Fruit fly (Drosophila melanogaster): ENCODE results near the gene Samuel.

Gene Samuel

dm6 chr2L:10989162-10989561, 77.6 kb downstream of the Samuel start, which contains the start of gene TTLL4A (continued):
- TF ChIP-seq Dref (GFP tag; IDR thresholded peaks at IDR 0.05) (peak; percentile 62), Scr (GFP tag; IDR thresholded peaks at IDR 0.05; ENCODE audit: partially characterized antibody) (peak; percentile 98), CG30403 (GFP tag; optimal IDR thresholded peaks at IDR 0.05) (peak; percentile 32), Ets97D (GFP tag; optimal IDR thresholded peaks at IDR 0.05) (peak; percentile 86), onecut (GFP tag; IDR thresholded peaks at IDR 0.05) (peak; percentile 72), Adf1 (GFP tag; IDR thresholded peaks at IDR 0.05) (peak; percentile 18; the same call in 1 of the 2 replicates), Dll (GFP tag; IDR thresholded peaks at IDR 0.05; ENCODE audit: partially characterized antibody) (peak; percentile 97), CG7963 (GFP tag; IDR thresholded peaks at IDR 0.05; ENCODE audit: partially characterized antibody) (peak; percentile 97), CG34224 (GFP tag; IDR thresholded peaks at IDR 0.05; ENCODE audit: partially characterized antibody) (peak; percentile 98), CoRest (tag; optimal IDR thresholded peaks at IDR 0.05) (peak; percentile 91), B-H2 (GFP tag; optimal IDR thresholded peaks at IDR 0.05) (peak; percentile 14), CG13287 (GFP tag; IDR thresholded peaks at IDR 0.05; ENCODE audit: partially characterized antibody) (peak; percentile 99), pan (optimal IDR thresholded peaks at IDR 0.05) (no peak), pan (GFP tag; optimal IDR thresholded peaks at IDR 0.05 in 1 of 2, IDR thresholded peaks at IDR 0.05 in 1 of 2) (no peak), bbx (GFP tag; IDR thresholded peaks at IDR 0.05; ENCODE audit: partially characterized antibody) (peak; percentile 99), CG18011 (GFP tag; optimal IDR thresholded peaks at IDR 0.05) (no peak), Sry-β (GFP tag; optimal IDR thresholded peaks at IDR 0.05) (peak; percentile 17), hbn (GFP tag; IDR thresholded peaks at IDR 0.05; ENCODE audit: partially characterized antibody) (peak; percentile 98), CTCF (GFP tag; optimal IDR thresholded peaks at IDR 0.05) (peak; percentile 45), HLH54F (GFP tag; optimal IDR thresholded peaks at IDR 0.05) (peak; percentile 22), CG15514 (GFP tag; optimal IDR thresholded peaks at IDR 0.05) (peak; percentile 93), Dbx (GFP tag; IDR thresholded peaks at IDR 0.05) (0 out of 3 replicates have a peak, but pooled peaks have one; percentile 44), Gug (GFP tag; IDR thresholded peaks at IDR 0.05) (peak; percentile 52; the same call in 2 of the 4 replicates), CG4404 (GFP tag; IDR thresholded peaks at IDR 0.05) (no peak), Bteb2 (GFP tag; optimal IDR thresholded peaks at IDR 0.05) (peak; percentile 10), Doc3 (GFP tag; IDR thresholded peaks at IDR 0.05; ENCODE audit: partially characterized antibody) (peak; percentile 97), CHES-1-like (GFP tag; optimal IDR thresholded peaks at IDR 0.05) (peak; percentile 12), CG15073 (GFP tag; optimal IDR thresholded peaks at IDR 0.05) (no peak), run (tag; optimal IDR thresholded peaks at IDR 0.05) (no peak), Max (GFP tag; optimal IDR thresholded peaks at IDR 0.05) (peak; percentile 74), bab2 (GFP tag; optimal IDR thresholded peaks at IDR 0.05) (peak; percentile 7), CG17568 (GFP tag; optimal IDR thresholded peaks at IDR 0.05) (no peak), CG17186 (GFP tag; optimal IDR thresholded peaks at IDR 0.05) (peak; percentile 94), Six4 (GFP tag; optimal IDR thresholded peaks at IDR 0.05) (no peak), CG3847 (GFP tag; IDR thresholded peaks at IDR 0.05) (peak; percentile 40), CG4617 (GFP tag; optimal IDR thresholded peaks at IDR 0.05; ENCODE audit: borderline replicate concordance) (peak; percentile 79), Hsf (GFP tag; optimal IDR thresholded peaks at IDR 0.05) (peak; percentile 21), CG18764 (GFP tag; optimal IDR thresholded peaks at IDR 0.05) (peak; percentile 14), tin (GFP tag; optimal IDR thresholded peaks at IDR 0.05) (peak; percentile 9), dm (GFP tag; optimal IDR thresholded peaks at IDR 0.05) (peak; percentile 93), sna (GFP tag; IDR thresholded peaks at IDR 0.05; ENCODE audit: partially characterized antibody) (peak; percentile 97), amos (GFP tag; IDR thresholded peaks at IDR 0.05; ENCODE audit: partially characterized antibody) (peak; percentile 99), CG2116 (GFP tag; optimal IDR thresholded peaks at IDR 0.05) (peak; percentile 71), CG8359 (GFP tag; optimal IDR thresholded peaks at IDR 0.05; ENCODE audit: borderline replicate concordance) (no peak), YL-1 (GFP tag; optimal IDR thresholded peaks at IDR 0.05) (peak; percentile 87), CG13624 (GFP tag; optimal IDR thresholded peaks at IDR 0.05) (peak; percentile 58), hb (GFP tag; IDR thresholded peaks at IDR 0.05; ENCODE audit: partially characterized antibody) (peak; percentile 97)

All from whole organism, embryonic.